Fruit fly (Drosophila melanogaster) whole organism, adult: ENCODE measurements around the gene Tusp.

Experiments used
- CG11617 ChIP-seq: fragments of 200-800 bp; sonication (Bioruptor generic); optimal IDR thresholded peaks from 2 replicates; lab custom pipeline; 2017; ENCODE audit warnings: mild to moderate bottlenecking, missing biosample characterization, missing genetic modification reagents, missing genetic modification characterization
- CG12768 ChIP-seq: fragments of 200-800 bp; sonication (Bioruptor generic); optimal IDR thresholded peaks from 2 replicates; lab custom pipeline; 2017; ENCODE audit warnings: missing biosample characterization, missing genetic modification characterization, mild to moderate bottlenecking, moderate library complexity, missing genetic modification reagents
- CG14711 ChIP-seq: fragments of 200-800 bp; sonication (Bioruptor generic); optimal IDR thresholded peaks from 2 replicates; lab custom pipeline; 2018; ENCODE audit warnings: missing biosample characterization, mild to moderate bottlenecking, missing genetic modification characterization, moderate library complexity
- CG1620 ChIP-seq: fragments of 200-800 bp; sonication (Bioruptor generic); optimal IDR thresholded peaks from 2 replicates; lab custom pipeline; 2016; ENCODE audit warnings: missing biosample characterization, missing genetic modification characterization
- CG33017 ChIP-seq: fragments of 200-800 bp; sonication (Bioruptor generic); optimal IDR thresholded peaks from 2 replicates; lab custom pipeline; 2018; ENCODE audit warnings: missing biosample characterization, mild to moderate bottlenecking, missing genetic modification characterization, moderate library complexity
- CG5204 ChIP-seq: fragments of 200-800 bp; sonication (Bioruptor generic); optimal IDR thresholded peaks from 2 replicates; lab custom pipeline; 2016; ENCODE audit warnings: missing biosample characterization, missing genetic modification characterization
- CG7045 ChIP-seq: fragments of 200-800 bp; sonication (Bioruptor generic); optimal IDR thresholded peaks from 2 replicates; lab custom pipeline; 2017; ENCODE audit warnings: missing biosample characterization, mild to moderate bottlenecking, missing genetic modification characterization
- CG7101 ChIP-seq: fragments of 200-800 bp; sonication (Bioruptor generic); optimal IDR thresholded peaks from 2 replicates; lab custom pipeline; 2018; ENCODE audit warnings: missing biosample characterization, mild to moderate bottlenecking, missing genetic modification characterization, moderate library complexity
- Clk ChIP-seq: fragments of 200-800 bp; sonication (Bioruptor generic); optimal IDR thresholded peaks from 2 replicates; lab custom pipeline; 2017; ENCODE audit warnings: missing biosample characterization, missing genetic modification characterization
- Crg-1 ChIP-seq: fragments of 200-800 bp; sonication (Bioruptor generic); optimal IDR thresholded peaks from 2 replicates; lab custom pipeline; 2016; ENCODE audit warnings: missing biosample characterization, missing genetic modification characterization
- Hr96 ChIP-seq: fragments of 200-800 bp; sonication (Bioruptor generic); optimal IDR thresholded peaks from 2 replicates; lab custom pipeline; 2016; ENCODE audit warnings: missing biosample characterization, missing genetic modification characterization
- Mnt ChIP-seq: fragments of 200-800 bp; sonication (Bioruptor generic); optimal IDR thresholded peaks from 2 replicates; lab custom pipeline; 2016; ENCODE audit warnings: missing biosample characterization, mild to moderate bottlenecking, missing genetic modification characterization
- bab1 ChIP-seq: fragments of 200-800 bp; sonication (Bioruptor generic); optimal IDR thresholded peaks from 3 replicates; lab custom pipeline; 2019; ENCODE audit warnings: missing biosample characterization, mild to moderate bottlenecking, missing genetic modification characterization, moderate library complexity
- cic ChIP-seq: fragments of 200-800 bp; sonication (Bioruptor generic); optimal IDR thresholded peaks from 2 replicates; lab custom pipeline; 2017; ENCODE audit warnings: missing biosample characterization, mild to moderate bottlenecking, missing genetic modification characterization, moderate library complexity
- cnc ChIP-seq, 2 experiments: fragments of >200 bp; optimal IDR thresholded peaks; 2 replicates each; lab custom pipeline; 2017
- kay ChIP-seq: fragments of 200-800 bp; sonication (Bioruptor generic); peaks from one replicate; lab custom pipeline; 2016; ENCODE audit warnings: missing biosample characterization, missing genetic modification characterization, borderline replicate concordance
- ovo ChIP-seq: fragments of 200-800 bp; sonication (Bioruptor generic); optimal IDR thresholded peaks from 2 replicates; lab custom pipeline; 2016; ENCODE audit warnings: missing biosample characterization, missing genetic modification characterization
- pad ChIP-seq: fragments of 200-800 bp; sonication (Bioruptor generic); optimal IDR thresholded peaks from 3 replicates; lab custom pipeline; 2017; ENCODE audit warnings: missing biosample characterization, missing genetic modification characterization, mild to moderate bottlenecking, moderate library complexity, missing genetic modification reagents
- tj ChIP-seq: fragments of 200-800 bp; sonication (Bioruptor generic); optimal IDR thresholded peaks from 3 replicates; lab custom pipeline; 2017; ENCODE audit warnings: missing biosample characterization, mild to moderate bottlenecking, missing genetic modification characterization, moderate library complexity
- toe ChIP-seq: fragments of 200-800 bp; sonication (Bioruptor generic); optimal IDR thresholded peaks from 2 replicates; lab custom pipeline; 2016; ENCODE audit warnings: missing biosample characterization, missing genetic modification characterization

Tusp gene

DNA sequence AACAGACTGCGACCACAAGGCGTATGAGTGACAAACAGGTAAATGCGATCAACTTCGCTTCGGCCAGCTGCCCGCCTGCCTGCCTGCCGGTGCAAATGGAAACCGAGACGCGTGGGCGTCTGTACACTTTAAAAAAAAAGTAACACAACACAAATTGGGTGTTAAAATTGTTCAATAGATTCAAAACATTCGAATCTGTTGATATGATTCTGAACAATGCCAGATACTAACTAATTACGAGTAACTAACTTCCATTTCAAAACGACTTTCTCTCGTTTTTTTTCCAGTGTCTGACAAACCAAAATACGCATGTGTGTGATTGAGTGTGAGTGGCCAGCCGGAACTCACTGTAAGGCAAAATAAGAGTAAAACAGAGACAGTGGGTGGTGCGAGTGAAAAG, 38.0 kb upstream of the Tusp start:
- peak; percentile 55 for TF ChIP-seq Clk (GFP tag; lab: Kevin White, UChicago)
- TF ChIP-seq CG11617 (GFP tag; lab: Kevin White, UChicago) = peak; percentile 26
- no peak for TF ChIP-seq bab1 (GFP tag; lab: Kevin White, UChicago)
- no peak for TF ChIP-seq toe (GFP tag; lab: Kevin White, UChicago)
- TF ChIP-seq tj (GFP tag; lab: Kevin White, UChicago) = peak; percentile 20
- TF ChIP-seq CG1620 (GFP tag; lab: Kevin White, UChicago) = no peak
- peak; percentile 77 for TF ChIP-seq CG7045
- no peak for TF ChIP-seq kay (GFP tag; lab: Kevin White, UChicago)
- TF ChIP-seq Crg-1 (GFP tag; lab: Kevin White, UChicago) = no peak
- TF ChIP-seq CG12768 = peak; percentile 52
- peak; percentile 34 for TF ChIP-seq CG33017 (tag; lab: Kevin White, UChicago)
- no peak for TF ChIP-seq CG7101 (tag; lab: Kevin White, UChicago)
- no peak for TF ChIP-seq ovo
- no peak for TF ChIP-seq Mnt (GFP tag; lab: Kevin White, UChicago)
- peak; percentile 21 for TF ChIP-seq pad (GFP tag; lab: Kevin White, UChicago)
- TF ChIP-seq Hr96 (GFP tag; lab: Kevin White, UChicago) = no peak
- no peak for TF ChIP-seq cic (GFP tag; lab: Kevin White, UChicago)
- TF ChIP-seq cnc (optimal IDR thresholded peaks at IDR 0.05; lab: Kevin White, UChicago) = no peak
- TF ChIP-seq CG5204 (GFP tag; lab: Kevin White, UChicago) = no peak
- peak; percentile 49 for TF ChIP-seq CG14711

DNA sequence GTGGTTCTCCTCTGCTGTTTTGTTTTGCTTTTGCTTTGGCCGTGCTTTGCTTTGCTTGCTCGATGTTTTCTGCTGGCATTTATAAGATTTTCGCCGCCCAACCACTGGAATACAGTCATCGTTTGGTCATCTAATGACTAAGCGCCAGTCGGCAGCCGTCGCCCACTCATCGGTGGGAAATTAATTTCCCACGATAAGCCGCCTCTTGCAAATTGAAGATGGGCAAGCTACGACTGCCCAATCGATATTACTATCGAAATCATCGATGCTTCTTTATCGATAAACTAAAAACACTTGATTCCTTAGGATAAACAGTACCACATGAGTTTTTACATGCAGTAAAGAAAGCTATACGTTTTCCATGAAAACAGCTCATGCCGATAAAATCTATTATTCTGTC, 37.0 kb upstream of the Tusp start:
- TF ChIP-seq ovo = no peak
- no peak for TF ChIP-seq cic (GFP tag; lab: Kevin White, UChicago)
- TF ChIP-seq CG11617 (GFP tag; lab: Kevin White, UChicago) = no peak
- no peak for TF ChIP-seq Clk (GFP tag; lab: Kevin White, UChicago)
- TF ChIP-seq Mnt (GFP tag; lab: Kevin White, UChicago) = no peak
- no peak for TF ChIP-seq CG7101 (tag; lab: Kevin White, UChicago)
- TF ChIP-seq kay (GFP tag; lab: Kevin White, UChicago) = no peak
- TF ChIP-seq CG7045 = no peak
- no peak for TF ChIP-seq toe (GFP tag; lab: Kevin White, UChicago)
- no peak for TF ChIP-seq Hr96 (GFP tag; lab: Kevin White, UChicago)
- TF ChIP-seq bab1 (GFP tag; lab: Kevin White, UChicago) = no peak
- TF ChIP-seq CG33017 (tag; lab: Kevin White, UChicago) = no peak
- no peak for TF ChIP-seq CG14711
- no peak for TF ChIP-seq tj (GFP tag; lab: Kevin White, UChicago)
- TF ChIP-seq CG5204 (GFP tag; lab: Kevin White, UChicago) = no peak

DNA sequence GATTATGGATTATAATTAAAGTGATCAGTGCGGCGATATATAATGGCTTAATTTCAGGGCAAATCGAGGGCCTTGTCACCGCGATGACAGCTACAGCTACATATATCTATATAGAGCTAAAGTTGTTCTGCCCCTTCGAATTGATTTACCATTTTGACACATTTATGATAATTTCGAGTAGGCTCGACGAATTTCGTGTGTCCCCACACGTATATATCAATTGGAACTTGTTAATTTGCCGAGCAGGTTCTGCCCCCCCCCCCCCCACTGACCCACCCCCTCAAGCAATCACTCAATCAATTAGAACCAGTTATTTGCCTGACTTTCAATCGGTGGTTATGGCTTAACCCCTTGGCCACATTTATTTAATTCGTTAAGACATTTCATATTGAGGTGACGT, 28.3 kb upstream of the Tusp start:
- no peak for TF ChIP-seq CG7101 (tag; lab: Kevin White, UChicago)
- no peak for TF ChIP-seq pad (GFP tag; lab: Kevin White, UChicago)
- TF ChIP-seq bab1 (GFP tag; lab: Kevin White, UChicago) = no peak
- TF ChIP-seq Crg-1 (GFP tag; lab: Kevin White, UChicago) = no peak
- TF ChIP-seq CG14711 = no peak
- no peak for TF ChIP-seq CG33017 (tag; lab: Kevin White, UChicago)
- no peak for TF ChIP-seq CG5204 (GFP tag; lab: Kevin White, UChicago)
- no peak for TF ChIP-seq toe (GFP tag; lab: Kevin White, UChicago)
- no peak for TF ChIP-seq CG12768
- no peak for TF ChIP-seq CG1620 (GFP tag; lab: Kevin White, UChicago)
- TF ChIP-seq cic (GFP tag; lab: Kevin White, UChicago) = no peak
- no peak for TF ChIP-seq CG7045
- no peak for TF ChIP-seq tj (GFP tag; lab: Kevin White, UChicago)
- no peak for TF ChIP-seq kay (GFP tag; lab: Kevin White, UChicago)
- TF ChIP-seq CG11617 (GFP tag; lab: Kevin White, UChicago) = no peak
- TF ChIP-seq Clk (GFP tag; lab: Kevin White, UChicago) = no peak
- no peak for TF ChIP-seq cnc (optimal IDR thresholded peaks at IDR 0.05; lab: Kevin White, UChicago)
- no peak for TF ChIP-seq Mnt (GFP tag; lab: Kevin White, UChicago)

DNA sequence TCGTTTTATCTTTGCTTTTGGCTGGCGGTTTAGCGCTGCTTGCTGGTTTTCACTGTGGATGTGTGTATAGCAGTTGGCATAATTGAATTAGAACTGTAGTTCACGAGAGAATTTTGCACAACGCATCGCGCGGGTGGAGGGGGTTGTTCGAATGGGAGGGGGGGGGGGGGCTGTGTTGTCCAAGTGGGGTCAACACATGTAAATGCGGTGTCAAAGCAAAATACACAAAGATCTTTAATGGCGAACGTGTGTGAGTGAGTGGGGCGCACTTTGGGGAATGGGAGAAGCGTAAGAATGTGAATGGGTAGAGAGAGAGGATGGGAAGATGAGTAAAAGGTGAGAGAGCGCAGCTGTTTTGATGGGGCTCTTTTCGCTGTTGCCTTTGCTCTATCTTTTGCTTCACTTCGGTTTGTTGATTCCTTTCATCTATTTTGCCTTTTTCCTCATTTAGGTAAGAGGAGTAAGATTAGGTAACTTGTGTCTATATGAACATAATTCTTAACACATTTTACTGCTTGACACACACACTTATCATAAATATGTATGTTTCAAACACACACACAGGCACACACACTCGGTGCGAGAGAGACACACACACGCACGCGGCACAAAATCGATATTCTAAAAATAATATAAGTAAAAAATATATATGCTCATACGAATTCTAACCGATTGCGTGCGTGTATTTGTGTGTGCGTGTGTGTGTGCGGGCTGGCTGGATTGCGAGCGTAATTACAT, 27.2 kb upstream of the Tusp start:
- no peak for TF ChIP-seq Hr96 (GFP tag; lab: Kevin White, UChicago)
- TF ChIP-seq CG7101 (tag; lab: Kevin White, UChicago) = no peak
- peak; percentile 31 for TF ChIP-seq pad (GFP tag; lab: Kevin White, UChicago)
- TF ChIP-seq bab1 (GFP tag; lab: Kevin White, UChicago) = no peak
- TF ChIP-seq kay (GFP tag; lab: Kevin White, UChicago) = peak; percentile 96
- no peak for TF ChIP-seq CG7045
- peak; percentile 85 for TF ChIP-seq cic (GFP tag; lab: Kevin White, UChicago)
- no peak for TF ChIP-seq CG1620 (GFP tag; lab: Kevin White, UChicago)
- TF ChIP-seq Clk (GFP tag; lab: Kevin White, UChicago) = peak; percentile 43
- peak; percentile 19 for TF ChIP-seq Mnt (GFP tag; lab: Kevin White, UChicago)
- TF ChIP-seq CG33017 (tag; lab: Kevin White, UChicago) = no peak
- peak; percentile 34 for TF ChIP-seq ovo
- no peak for TF ChIP-seq tj (GFP tag; lab: Kevin White, UChicago)
- TF ChIP-seq toe (GFP tag; lab: Kevin White, UChicago) = no peak
- TF ChIP-seq cnc (optimal IDR thresholded peaks at IDR 0.05; lab: Kevin White, UChicago) = no peak
- peak; percentile 17 for TF ChIP-seq Crg-1 (GFP tag; lab: Kevin White, UChicago)
- TF ChIP-seq CG14711 = no peak
- peak; percentile 70 for TF ChIP-seq CG12768
- TF ChIP-seq CG5204 (GFP tag; lab: Kevin White, UChicago) = no peak
- no peak for TF ChIP-seq CG11617 (GFP tag; lab: Kevin White, UChicago)
